Fruit fly (Drosophila melanogaster): Measurements from ENCODE around the gene Cad96Ca.

Cad96Ca gene

dm6 chr3R:25167407-25168191, 40.5 kb downstream of the Cad96Ca start (continued):
- TF ChIP-seq knrl (GFP tag; IDR thresholded peaks at IDR 0.05; ENCODE audit: partially characterized antibody) (no peak), CG3726 (GFP tag; IDR thresholded peaks at IDR 0.05) (no peak), br (optimal IDR thresholded peaks at IDR 0.05) (no peak), CG14050 (GFP tag; IDR thresholded peaks at IDR 0.05) (no peak), CG3838 (GFP tag; optimal IDR thresholded peaks at IDR 0.05) (no peak), vnd (GFP tag; IDR thresholded peaks at IDR 0.05; ENCODE audit: partially characterized antibody) (no peak), tna (GFP tag; IDR thresholded peaks at IDR 0.05; ENCODE audit: partially characterized antibody) (no peak), Dbx (GFP tag; IDR thresholded peaks at IDR 0.05) (no peak), CG11695 (GFP tag; IDR thresholded peaks at IDR 0.05) (no peak), BEAF-32 (GFP tag; optimal IDR thresholded peaks at IDR 0.05) (no peak), Dek (tag; optimal IDR thresholded peaks at IDR 0.05) (no peak), tx (GFP tag; optimal IDR thresholded peaks at IDR 0.05) (no peak), crol (GFP tag; IDR thresholded peaks at IDR 0.05) (peak; percentile 28; the same call in 1 of the 2 replicates), CG5953 (GFP tag; IDR thresholded peaks at IDR 0.05) (no peak), Hey (tag; optimal IDR thresholded peaks at IDR 0.05) (peak; percentile 63), maf-S (GFP tag; optimal IDR thresholded peaks at IDR 0.05) (no peak), sob (GFP tag; IDR thresholded peaks at IDR 0.05) (no peak), pita (GFP tag; optimal IDR thresholded peaks at IDR 0.05) (no peak), CG17568 (GFP tag; optimal IDR thresholded peaks at IDR 0.05) (no peak), pan (optimal IDR thresholded peaks at IDR 0.05) (no peak), pan (GFP tag; optimal IDR thresholded peaks at IDR 0.05 in 1 of 2, IDR thresholded peaks at IDR 0.05 in 1 of 2) (no peak), hb (GFP tag; IDR thresholded peaks at IDR 0.05; ENCODE audit: partially characterized antibody) (no peak), bsh (GFP tag; optimal IDR thresholded peaks at IDR 0.05) (no peak), CG11085 (GFP tag; IDR thresholded peaks at IDR 0.05) (no peak), CG2120 (GFP tag; optimal IDR thresholded peaks at IDR 0.05) (peak; percentile 10), Rfx (GFP tag; IDR thresholded peaks at IDR 0.05) (no peak), CG15073 (GFP tag; optimal IDR thresholded peaks at IDR 0.05) (no peak), CG11504 (tag; optimal IDR thresholded peaks at IDR 0.05) (peak; percentile 36), gt (GFP tag; IDR thresholded peaks at IDR 0.05) (no peak), CG12659 (GFP tag; optimal IDR thresholded peaks at IDR 0.05) (peak; percentile 16), Ets65A (GFP tag) (no peak), az2 (GFP tag; optimal IDR thresholded peaks at IDR 0.05) (no peak), sqz (GFP tag; optimal IDR thresholded peaks at IDR 0.05) (no peak), pnt (GFP tag; optimal IDR thresholded peaks at IDR 0.05) (no peak), slp2 (GFP tag; optimal IDR thresholded peaks at IDR 0.05) (no peak), CG8359 (GFP tag; optimal IDR thresholded peaks at IDR 0.05; ENCODE audit: borderline replicate concordance) (no peak), lola (GFP tag; optimal IDR thresholded peaks at IDR 0.05) (peak in 1 of 3 experiments; percentile 0), unc-4 (GFP tag; IDR thresholded peaks at IDR 0.05; ENCODE audit: partially characterized antibody) (no peak), toy (GFP tag; IDR thresholded peaks at IDR 0.05) (no peak), Dfd (GFP tag; optimal IDR thresholded peaks at IDR 0.05) (no peak), CG2678 (tag; optimal IDR thresholded peaks at IDR 0.05) (peak; percentile 58), Ssrp (tag; optimal IDR thresholded peaks at IDR 0.05) (no peak), chm (GFP tag; IDR thresholded peaks at IDR 0.05) (no peak), CG15696 (tag; optimal IDR thresholded peaks at IDR 0.05) (no peak), MBD-R2 (GFP tag; IDR thresholded peaks at IDR 0.05) (no peak), NfI (GFP tag; optimal IDR thresholded peaks at IDR 0.05) (no peak), nau (GFP tag; optimal IDR thresholded peaks at IDR 0.05) (no peak), chif (GFP tag; optimal IDR thresholded peaks at IDR 0.05) (no peak), D (optimal IDR thresholded peaks at IDR 0.05) (no peak), D (GFP tag; optimal IDR thresholded peaks at IDR 0.05) (no peak)
